Fruit fly (Drosophila melanogaster): ENCODE measurements around the gene Gorab.

- no peak for TF ChIP-seq CG6854 (GFP tag; optimal IDR thresholded peaks at IDR 0.05)
- TF ChIP-seq Met (GFP tag; optimal IDR thresholded peaks at IDR 0.05), result no peak
- no peak for TF ChIP-seq CG34406 (GFP tag; optimal IDR thresholded peaks at IDR 0.05)
- TF ChIP-seq Ets96B (tag; optimal IDR thresholded peaks at IDR 0.05), result no peak
Observed at dm6 chr3L:17441602-17442001, 13.0 kb upstream of the Gorab start.
